Fruit fly (Drosophila melanogaster): Measurements from ENCODE around the gene Paics.

- TF ChIP-seq psq (optimal IDR thresholded peaks at IDR 0.05) (no peak), ttk (optimal IDR thresholded peaks at IDR 0.05) (no peak), h (optimal IDR thresholded peaks at IDR 0.05) (no peak)
Measured at dm6 chrX:12745117-12745516, 15.3 kb downstream of the Paics start.
